Worm (Caenorhabditis elegans) whole organism, L3 larva: ENCODE data around the gene col-176.

ENCODE experiments used
- ZK546.5 ChIP-seq: sonication (generic microtip); optimal IDR thresholded peaks from 2 replicates; lab custom pipeline; 2017; ENCODE audit warnings: missing biosample characterization, missing genetic modification characterization
- aly-2 ChIP-seq: fragments of 150-350 bp; optimal IDR thresholded peaks from 2 replicates; lab custom pipeline; 2014; ENCODE audit warnings: missing biosample characterization, missing genetic modification characterization
- ceh-82 ChIP-seq: fragments of 150-350 bp; optimal IDR thresholded peaks from 2 replicates; lab custom pipeline; 2014; ENCODE audit warnings: missing biosample characterization, missing genetic modification characterization
- ceh-9 ChIP-seq: sonication (generic microtip); optimal IDR thresholded peaks from 2 replicates; lab custom pipeline; 2018; ENCODE audit warnings: missing biosample characterization, missing genetic modification characterization
- daf-12 ChIP-seq: fragments of 150-350 bp; optimal IDR thresholded peaks from 2 replicates; lab custom pipeline; 2014; ENCODE audit warnings: missing biosample characterization, missing genetic modification reagents, missing genetic modification characterization
- egl-27 ChIP-seq: sonication (generic microtip); optimal IDR thresholded peaks from 4 replicates; lab custom pipeline; 2017; ENCODE audit warnings: missing biosample characterization, missing genetic modification reagents, missing genetic modification characterization
- elt-1 ChIP-seq: fragments of 150-350 bp; optimal IDR thresholded peaks from 2 replicates; lab custom pipeline; 2014; ENCODE audit warnings: missing biosample characterization, missing genetic modification characterization
- elt-2 ChIP-seq: sonication (generic microtip); optimal IDR thresholded peaks from 2 replicates; lab custom pipeline; 2016; ENCODE audit warnings: missing genetic modification reagents, mild to moderate bottlenecking, missing genetic modification characterization, missing compliant biosample characterization
- eor-1 ChIP-seq, 2 experiments: fragments of 150-350 bp; optimal IDR thresholded peaks; 2 replicates each; lab custom pipeline; 2014 to 2018; ENCODE audit warnings: missing biosample characterization in 2 of 2, missing genetic modification characterization in 2 of 2
- fos-1 ChIP-seq: fragments of 150-350 bp; optimal IDR thresholded peaks from 2 replicates; lab custom pipeline; 2014; ENCODE audit warnings: missing biosample characterization, missing genetic modification characterization
- lin-15B ChIP-seq: fragments of 150-350 bp; optimal IDR thresholded peaks from 2 replicates; lab custom pipeline; 2014; ENCODE audit warnings: missing biosample characterization, missing genetic modification characterization
- lin-39 ChIP-seq: fragments of 150-350 bp; optimal IDR thresholded peaks from 2 replicates; lab custom pipeline; 2018; ENCODE audit warnings: missing biosample characterization, missing genetic modification reagents, missing genetic modification characterization
- lsy-12 ChIP-seq: sonication (generic microtip); optimal IDR thresholded peaks from 2 replicates; lab custom pipeline; 2016; ENCODE audit warnings: mild to moderate bottlenecking, missing genetic modification characterization, missing compliant biosample characterization
- nfya-1 ChIP-seq: sonication (generic microtip); optimal IDR thresholded peaks from 2 replicates; lab custom pipeline; 2017; ENCODE audit warnings: missing genetic modification characterization, mild to moderate bottlenecking, missing compliant biosample characterization, antibody characterized with exemption, moderate library complexity; ENCODE audit not compliant: insufficient read depth
- nhr-11 ChIP-seq: fragments of 150-350 bp; optimal IDR thresholded peaks from 2 replicates; lab custom pipeline; 2014; ENCODE audit warnings: missing biosample characterization, missing genetic modification characterization
- nhr-12 ChIP-seq: fragments of 150-350 bp; optimal IDR thresholded peaks from 2 replicates; lab custom pipeline; 2014; ENCODE audit warnings: missing biosample characterization, missing genetic modification characterization
- nhr-23 ChIP-seq: fragments of 150-350 bp; optimal IDR thresholded peaks from 2 replicates; lab custom pipeline; 2014; ENCODE audit warnings: missing biosample characterization, missing genetic modification reagents, missing genetic modification characterization
- nhr-237 ChIP-seq: fragments of 150-350 bp; optimal IDR thresholded peaks from 2 replicates; lab custom pipeline; 2014; ENCODE audit warnings: missing biosample characterization, missing genetic modification characterization
- nhr-25 ChIP-seq: sonication (generic microtip); optimal IDR thresholded peaks from 2 replicates; lab custom pipeline; 2017; ENCODE audit warnings: missing biosample characterization, missing genetic modification characterization
- nhr-28 ChIP-seq: fragments of 150-350 bp; optimal IDR thresholded peaks from 2 replicates; lab custom pipeline; 2014; ENCODE audit warnings: missing biosample characterization, missing genetic modification characterization
- nhr-43 ChIP-seq: sonication (generic microtip); optimal IDR thresholded peaks from 2 replicates; lab custom pipeline; 2016; ENCODE audit warnings: mild to moderate bottlenecking, missing genetic modification characterization, missing compliant biosample characterization; ENCODE audit not compliant: poor library complexity, severe bottlenecking
- nhr-67 ChIP-seq: fragments of 150-350 bp; optimal IDR thresholded peaks from 2 replicates; lab custom pipeline; 2014; ENCODE audit warnings: missing biosample characterization, missing genetic modification characterization
- nhr-76 ChIP-seq: fragments of 150-350 bp; sonication (generic microtip); optimal IDR thresholded peaks from 5 replicates; lab custom pipeline; 2014; ENCODE audit warnings: missing biosample characterization, missing genetic modification characterization
- nhr-77 ChIP-seq: fragments of 150-350 bp; optimal IDR thresholded peaks from 2 replicates; lab custom pipeline; 2014; ENCODE audit warnings: missing biosample characterization, missing genetic modification characterization
- pha-4 ChIP-seq: fragments of 150-350 bp; optimal IDR thresholded peaks from 2 replicates; lab custom pipeline; 2014; ENCODE audit warnings: missing biosample characterization, missing genetic modification reagents, missing genetic modification characterization
- sea-2 ChIP-seq: fragments of 150-350 bp; sonication (generic microtip); optimal IDR thresholded peaks from 4 replicates; lab custom pipeline; 2014; ENCODE audit warnings: missing biosample characterization, missing genetic modification reagents, missing genetic modification characterization
- skn-1 ChIP-seq: fragments of 150-350 bp; optimal IDR thresholded peaks from 2 replicates; lab custom pipeline; 2014; ENCODE audit warnings: missing biosample characterization, missing genetic modification characterization
- snpc-4 ChIP-seq: fragments of 150-350 bp; optimal IDR thresholded peaks from 2 replicates; lab custom pipeline; 2014; ENCODE audit warnings: missing biosample characterization, missing genetic modification characterization
- tbx-2 ChIP-seq: sonication (generic microtip); optimal IDR thresholded peaks from 2 replicates; lab custom pipeline; 2016; ENCODE audit warnings: mild to moderate bottlenecking, missing genetic modification characterization, missing compliant biosample characterization
- unc-62 ChIP-seq: fragments of 150-350 bp; sonication (generic microtip); optimal IDR thresholded peaks from 4 replicates; lab custom pipeline; 2014; ENCODE audit warnings: missing biosample characterization, missing genetic modification reagents, missing genetic modification characterization
- zag-1 ChIP-seq: fragments of 150-350 bp; optimal IDR thresholded peaks from 2 replicates; lab custom pipeline; 2014; ENCODE audit warnings: missing biosample characterization, missing genetic modification characterization

col-176 gene

ce11 chrX:10085073-10085472 lies 7.7 kb downstream of the col-176 start:
- TF ChIP-seq egl-27 (tag; lab: Kevin White, UChicago) = no peak
- TF ChIP-seq nhr-67 (tag; lab: Kevin White, UChicago) = no peak
- no peak for TF ChIP-seq nfya-1 (tag; lab: Kevin White, UChicago)
- no peak for TF ChIP-seq sea-2
- no peak for TF ChIP-seq ceh-9 (tag; lab: Kevin White, UChicago)
- no peak for TF ChIP-seq nhr-76 (tag; lab: Kevin White, UChicago)
- TF ChIP-seq snpc-4 (tag; lab: Kevin White, UChicago) = no peak
- TF ChIP-seq elt-2 (tag; lab: Kevin White, UChicago) = no peak

ce11 chrX:10087866-10088265 lies 10.5 kb downstream of the col-176 start, which contains the start of gene flp-28:
flp-28 (minus strand) TSS chrX:10087966.
- TF ChIP-seq nhr-23 = no peak
- TF ChIP-seq zag-1 = no peak
- no peak for TF ChIP-seq eor-1 (tag; optimal IDR thresholded peaks at IDR 0.05; lab: Kevin White, UChicago)
- TF ChIP-seq ceh-9 (tag; lab: Kevin White, UChicago) = no peak
- no peak for TF ChIP-seq nhr-77 (tag; lab: Kevin White, UChicago)
- no peak for TF ChIP-seq nhr-237
- TF ChIP-seq fos-1 (tag; lab: Kevin White, UChicago) = no peak
- no peak for TF ChIP-seq ceh-82 (tag; lab: Kevin White, UChicago)

ce11 chrX:10092864-10093263 lies 15.5 kb downstream of the col-176 start, which contains the start of gene flp-3:
flp-3 (minus strand) TSS chrX:10092964.
- TF ChIP-seq daf-12 (tag; lab: Kevin White, UChicago) (no peak), nhr-77 (tag; lab: Kevin White, UChicago) (no peak), nhr-25 (tag; lab: Kevin White, UChicago) (no peak), ceh-9 (tag; lab: Kevin White, UChicago) (no peak), fos-1 (tag; lab: Kevin White, UChicago) (no peak), pha-4 (tag; lab: Kevin White, UChicago) (no peak), nhr-67 (tag; lab: Kevin White, UChicago) (no peak), aly-2 (tag; lab: Kevin White, UChicago) (no peak), zag-1 (no peak)

ce11 chrX:10095145-10095544 lies 17.7 kb downstream of the col-176 start, which contains the start of gene flp-2:
flp-2 (minus strand) TSS chrX:10095245.
- TF ChIP-seq nhr-12 (tag; lab: Kevin White, UChicago) (no peak), unc-62 (GFP tag; lab: Kevin White, UChicago) (no peak), tbx-2 (tag; lab: Kevin White, UChicago) (no peak), nhr-28 (tag; lab: Kevin White, UChicago) (no peak), pha-4 (tag; lab: Kevin White, UChicago) (no peak), nhr-11 (no peak)

ce11 chrX:10113677-10114076 lies 36.3 kb downstream of the col-176 start:
- no peak for TF ChIP-seq ceh-82 (tag; lab: Kevin White, UChicago)

- TF ChIP-seq nhr-11 (no peak), nhr-67 (tag; lab: Kevin White, UChicago) (no peak), ceh-9 (tag; lab: Kevin White, UChicago) (no peak), unc-62 (GFP tag; lab: Kevin White, UChicago) (no peak), lin-15B (tag; lab: Kevin White, UChicago) (no peak), nhr-25 (tag; lab: Kevin White, UChicago) (no peak), nhr-28 (tag; lab: Kevin White, UChicago) (no peak), elt-1 (tag; lab: Kevin White, UChicago) (no peak), nfya-1 (tag; lab: Kevin White, UChicago) (no peak)
- TF ChIP-seq, all 47 proteins: peak for 0
These were observed 45.6 kb downstream of the col-176 start for ce11 chrX:10123015-10123414.

- TF ChIP-seq lin-39 (tag; lab: Kevin White, UChicago) = no peak
- TF ChIP-seq ZK546.5 (tag; lab: Kevin White, UChicago) = no peak
- TF ChIP-seq lsy-12 (tag; lab: Kevin White, UChicago) = no peak
- TF ChIP-seq sea-2 = no peak
- no peak for TF ChIP-seq ceh-82 (tag; lab: Kevin White, UChicago)
- TF ChIP-seq fos-1 (tag; lab: Kevin White, UChicago) = no peak
- TF ChIP-seq unc-62 (GFP tag; lab: Kevin White, UChicago) = no peak
- TF ChIP-seq nhr-43 (tag; lab: Kevin White, UChicago) = peak; percentile 27
- TF ChIP-seq skn-1 (tag; lab: Kevin White, UChicago) = no peak
These were observed 46.9 kb downstream of the col-176 start for ce11 chrX:10124338-10124737.
